Worm (Caenorhabditis elegans): ENCODE measurements around the gene srd-2.

ce11 chrII:10203067-10203466, 15.4 kb upstream of the srd-2 start:
- TF ChIP-seq ceh-40 (GFP tag; IDR thresholded peaks at IDR 0.05) (no peak), bed-2 (GFP tag; IDR thresholded peaks at IDR 0.05) (no peak), snpc-4 (GFP tag; optimal IDR thresholded peaks at IDR 0.05) (no peak), snpc-4 (tag; optimal IDR thresholded peaks at IDR 0.05) (no peak), zim-3 (tag; optimal IDR thresholded peaks at IDR 0.05) (no peak), rcor-1 (GFP tag; IDR thresholded peaks at IDR 0.05) (no peak), B0261.1 (tag; optimal IDR thresholded peaks at IDR 0.05) (no peak), Y67H2A.10 (GFP tag; conservative IDR thresholded peaks at IDR 0.05) (no peak), hrde-1 (tag; optimal IDR thresholded peaks at IDR 0.05; ENCODE audit: borderline replicate concordance) (no peak), lsl-1 (GFP tag; optimal IDR thresholded peaks at IDR 0.05) (no peak), ama-1 (optimal IDR thresholded peaks at IDR 0.05) (no peak), ama-1 (GFP tag; optimal IDR thresholded peaks at IDR 0.05) (no peak), C06A6.2 (GFP tag; conservative IDR thresholded peaks at IDR 0.05) (no peak), aptf-3 (GFP tag; IDR thresholded peaks at IDR 0.05) (no peak), ztf-28 (GFP tag; IDR thresholded peaks at IDR 0.05) (no peak)
